Fruit fly (Drosophila melanogaster) whole organism, embryonic: ENCODE data around the gene CG32428.

Experiments used
- Ada2b ChIP-seq: fragments of 200-800 bp; sonication (Bioruptor generic); IDR thresholded peaks from 2 replicates; pipeline ENCODE4 v1.3.6; 2022; ENCODE audit warnings: missing biosample characterization, missing genetic modification characterization
- Aef1 ChIP-seq: fragments of 200-800 bp; sonication (Bioruptor generic); IDR thresholded peaks from 3 replicates; pipeline ENCODE4 v1.3.6; 2022; ENCODE audit warnings: missing biosample characterization, missing genetic modification characterization
- CG12219 ChIP-seq: fragments of 200-800 bp; sonication (Bioruptor generic); optimal IDR thresholded peaks from 3 replicates; lab custom pipeline; 2018; ENCODE audit warnings: missing biosample characterization, mild to moderate bottlenecking, missing genetic modification characterization
- CG13424 ChIP-seq: fragments of 200-800 bp; sonication (Bioruptor generic); optimal IDR thresholded peaks from 2 replicates; lab custom pipeline; 2019; ENCODE audit warnings: missing biosample characterization, mild to moderate bottlenecking, missing genetic modification characterization, moderate library complexity
- CG1529 ChIP-seq: fragments of 200-800 bp; sonication (Bioruptor generic); optimal IDR thresholded peaks from 3 replicates; lab custom pipeline; 2018; ENCODE audit warnings: missing biosample characterization, missing genetic modification characterization
- CG17385 ChIP-seq: fragments of 200-800 bp; sonication (Bioruptor generic); optimal IDR thresholded peaks from 3 replicates; lab custom pipeline; 2018; ENCODE audit warnings: missing biosample characterization, mild to moderate bottlenecking, missing genetic modification characterization
- CG1792 ChIP-seq: fragments of 200-800 bp; sonication (Bioruptor generic); optimal IDR thresholded peaks from 2 replicates; lab custom pipeline; 2016; ENCODE audit warnings: missing biosample characterization, missing genetic modification characterization
- CG18262 ChIP-seq: fragments of 200-800 bp; optimal IDR thresholded peaks from 3 replicates; lab custom pipeline; 2019; ENCODE audit warnings: missing biosample characterization, mild to moderate bottlenecking, missing genetic modification characterization, moderate library complexity
- CG2678 ChIP-seq: fragments of 200-800 bp; sonication (Bioruptor generic); optimal IDR thresholded peaks from 3 replicates; lab custom pipeline; 2019; ENCODE audit warnings: missing biosample characterization, mild to moderate bottlenecking, missing genetic modification characterization, moderate library complexity
- CG31441 ChIP-seq: fragments of 200-800 bp; sonication (Bioruptor generic); IDR thresholded peaks from 2 replicates; pipeline ENCODE4 v1.3.6; 2022; ENCODE audit warnings: missing biosample characterization, missing genetic modification characterization
- CG34422 ChIP-seq: fragments of 200-800 bp; sonication (Bioruptor generic); IDR thresholded peaks from 3 replicates; pipeline ENCODE4 v1.3.6; 2022; ENCODE audit warnings: missing biosample characterization, missing genetic modification characterization
- CG6765 ChIP-seq: fragments of 200-800 bp; sonication (Bioruptor generic); optimal IDR thresholded peaks from 3 replicates; lab custom pipeline; 2017; ENCODE audit warnings: missing biosample characterization, mild to moderate bottlenecking, missing genetic modification characterization
- CG6813 ChIP-seq: fragments of 200-800 bp; sonication (Bioruptor generic); optimal IDR thresholded peaks from 2 replicates; lab custom pipeline; 2017; ENCODE audit warnings: missing biosample characterization, missing genetic modification characterization, mild to moderate bottlenecking, moderate library complexity, missing genetic modification reagents
- CG7786 ChIP-seq: fragments of 200-800 bp; sonication (Bioruptor generic); optimal IDR thresholded peaks from 2 replicates; lab custom pipeline; 2016; ENCODE audit warnings: missing biosample characterization, missing genetic modification characterization
- CG9932 ChIP-seq: fragments of 200-800 bp; sonication (Bioruptor generic); IDR thresholded peaks from 2 replicates; pipeline ENCODE4 v1.3.6; 2022; ENCODE audit warnings: missing biosample characterization, missing genetic modification characterization
- Dip3 ChIP-seq: fragments of 200-800 bp; sonication (Bioruptor generic); optimal IDR thresholded peaks from 3 replicates; lab custom pipeline; 2016; ENCODE audit warnings: missing biosample characterization, missing genetic modification characterization
- Drgx ChIP-seq: fragments of 200-800 bp; sonication (Bioruptor generic); IDR thresholded peaks from 2 replicates; pipeline ENCODE4 v1.3.6; 2022; ENCODE audit warnings: missing biosample characterization, missing genetic modification characterization
- Eip74EF ChIP-seq, 2 experiments: fragments of 200-800 bp in 1 of 2; fragments of >200 bp in 1 of 2; sonication (Bioruptor generic) in 1 of 2; optimal IDR thresholded peaks; 2 replicates each; lab custom pipeline; 2017 to 2019; ENCODE audit warnings: missing biosample characterization in 2 of 2, missing genetic modification characterization in 2 of 2, mild to moderate bottlenecking in 1 of 2, moderate library complexity in 1 of 2
- Ets65A ChIP-seq: fragments of 200-800 bp; sonication (Bioruptor generic); peaks from one replicate; lab custom pipeline; 2016; ENCODE audit warnings: missing biosample characterization, missing genetic modification characterization
- Hr3 ChIP-seq: fragments of 200-800 bp; sonication (Bioruptor generic); optimal IDR thresholded peaks from 3 replicates; lab custom pipeline; 2016; ENCODE audit warnings: missing biosample characterization, missing genetic modification characterization
- Hr51 ChIP-seq, 2 experiments: fragments of 200-800 bp; sonication (Bioruptor generic); optimal IDR thresholded peaks; 2 replicates in 1 of 2; 3 replicates in 1 of 2; lab custom pipeline; 2016 to 2018; ENCODE audit warnings: missing biosample characterization in 2 of 2, missing genetic modification characterization in 2 of 2, mild to moderate bottlenecking in 1 of 2, moderate library complexity in 1 of 2
- Hsf ChIP-seq: fragments of 200-800 bp; sonication (Bioruptor generic); optimal IDR thresholded peaks from 3 replicates; lab custom pipeline; 2016; ENCODE audit warnings: missing biosample characterization, missing genetic modification characterization
- Nf-YB ChIP-seq: fragments of 200-800 bp; sonication (Bioruptor generic); optimal IDR thresholded peaks from 3 replicates; lab custom pipeline; 2019; ENCODE audit warnings: missing biosample characterization, mild to moderate bottlenecking, missing genetic modification characterization, moderate library complexity
- Rfx ChIP-seq: fragments of 200-800 bp; sonication (Bioruptor generic); IDR thresholded peaks from 2 replicates; pipeline ENCODE4 v1.3.6; 2022; ENCODE audit warnings: missing biosample characterization, missing genetic modification characterization
- Sox102F ChIP-seq: fragments of 200-800 bp; sonication (Bioruptor generic); optimal IDR thresholded peaks from 2 replicates; lab custom pipeline; 2018; ENCODE audit warnings: missing biosample characterization, mild to moderate bottlenecking, missing genetic modification characterization, moderate library complexity
- bab2 ChIP-seq: fragments of 200-800 bp; sonication (Bioruptor generic); optimal IDR thresholded peaks from 2 replicates; lab custom pipeline; 2016; ENCODE audit warnings: missing biosample characterization, missing genetic modification characterization
- fu2 ChIP-seq: fragments of 200-800 bp; sonication (Bioruptor generic); optimal IDR thresholded peaks from 2 replicates; lab custom pipeline; 2016; ENCODE audit warnings: missing biosample characterization, missing genetic modification characterization
- grau ChIP-seq: fragments of 200-800 bp; optimal IDR thresholded peaks from 3 replicates; lab custom pipeline; 2019; ENCODE audit warnings: missing biosample characterization, mild to moderate bottlenecking, missing genetic modification characterization, moderate library complexity
- hkb ChIP-seq, 2 experiments: fragments of 200-800 bp in 1 of 2; fragments of >200 bp in 1 of 2; sonication (Bioruptor generic) in 1 of 2; IDR thresholded peaks in 1 of 2; optimal IDR thresholded peaks in 1 of 2; 2 replicates each; pipeline versions ENCODE4 v1.3.6 to Lab custom; 2017 to 2022; ENCODE audit warnings: missing biosample characterization in 1 of 2, missing genetic modification characterization in 1 of 2
- jumu ChIP-seq: fragments of 200-800 bp; sonication (Bioruptor generic); optimal IDR thresholded peaks from 3 replicates; lab custom pipeline; 2016; ENCODE audit warnings: missing biosample characterization, missing genetic modification characterization
- nau ChIP-seq: fragments of 200-800 bp; sonication (Bioruptor generic); optimal IDR thresholded peaks from 3 replicates; lab custom pipeline; 2017; ENCODE audit warnings: missing biosample characterization, mild to moderate bottlenecking, missing genetic modification characterization, missing genetic modification reagents
- pan ChIP-seq, 4 experiments: fragments of >200 bp in 3 of 4; fragments of 200-800 bp in 1 of 4; sonication (Bioruptor generic) in 1 of 4; optimal IDR thresholded peaks in 3 of 4; IDR thresholded peaks in 1 of 4; 2 replicates each; pipeline versions ENCODE4 v1.3.6 to Lab custom; 2017 to 2022; ENCODE audit warnings: missing biosample characterization in 2 of 4, missing genetic modification characterization in 2 of 4, mixed read lengths in 1 of 4
- pho ChIP-seq: fragments of 200-800 bp; sonication (Bioruptor generic); optimal IDR thresholded peaks from 2 replicates; lab custom pipeline; 2016; ENCODE audit warnings: missing biosample characterization, missing genetic modification characterization
- pnt ChIP-seq: fragments of 200-800 bp; sonication (Bioruptor generic); optimal IDR thresholded peaks from 3 replicates; lab custom pipeline; 2016; ENCODE audit warnings: missing biosample characterization, missing genetic modification characterization
- prd ChIP-seq, 3 experiments: fragments of >200 bp in 2 of 3; fragments of 200-800 bp in 1 of 3; sonication (Bioruptor generic) in 1 of 3; optimal IDR thresholded peaks in 2 of 3; IDR thresholded peaks in 1 of 3; 2 replicates in 2 of 3; 3 replicates in 1 of 3; pipeline versions ENCODE4 v1.3.6 to Lab custom; 2017 to 2022; ENCODE audit warnings: missing biosample characterization in 1 of 3, missing genetic modification characterization in 1 of 3
- ro ChIP-seq: fragments of 200-800 bp; sonication (Bioruptor generic); IDR thresholded peaks from 2 replicates; pipeline ENCODE4 v1.3.6; 2022; ENCODE audit warnings: missing biosample characterization, missing genetic modification characterization
- sd ChIP-seq: fragments of 200-800 bp; sonication (Bioruptor generic); optimal IDR thresholded peaks from 3 replicates; lab custom pipeline; 2018; ENCODE audit warnings: missing biosample characterization, mild to moderate bottlenecking, missing genetic modification characterization, moderate library complexity
- sens ChIP-seq: fragments of 200-800 bp; sonication (Bioruptor generic); peaks from one replicate; lab custom pipeline; 2016; ENCODE audit warnings: missing biosample characterization, missing genetic modification characterization
- slou ChIP-seq: fragments of 200-800 bp; sonication (Bioruptor generic); optimal IDR thresholded peaks from 3 replicates; lab custom pipeline; 2016; ENCODE audit warnings: missing biosample characterization, missing genetic modification characterization
- slp2 ChIP-seq: fragments of 200-800 bp; sonication (Bioruptor generic); optimal IDR thresholded peaks from 2 replicates; lab custom pipeline; 2016; ENCODE audit warnings: missing biosample characterization, missing genetic modification characterization
- sug ChIP-seq: fragments of 200-800 bp; optimal IDR thresholded peaks from 2 replicates; lab custom pipeline; 2019; ENCODE audit warnings: missing biosample characterization, mild to moderate bottlenecking, missing genetic modification characterization, moderate library complexity
- tio ChIP-seq: fragments of 200-800 bp; sonication (Bioruptor generic); optimal IDR thresholded peaks from 2 replicates; lab custom pipeline; 2017; ENCODE audit warnings: missing biosample characterization, missing genetic modification characterization, inconsistent platforms
- tll ChIP-seq, 2 experiments: fragments of 200-800 bp in 1 of 2; fragments of >200 bp in 1 of 2; sonication (Bioruptor generic) in 1 of 2; optimal IDR thresholded peaks; 2 replicates each; lab custom pipeline; 2017 to 2019; ENCODE audit warnings: missing biosample characterization in 2 of 2, missing genetic modification characterization in 2 of 2, mild to moderate bottlenecking in 1 of 2, moderate library complexity in 1 of 2
- usp ChIP-seq: fragments of >200 bp; optimal IDR thresholded peaks from 2 replicates; lab custom pipeline; 2017; ENCODE audit warnings: missing biosample characterization, missing genetic modification characterization
- z ChIP-seq: fragments of 200-800 bp; sonication (Bioruptor generic); IDR thresholded peaks from 3 replicates; pipeline ENCODE4 v1.3.6; 2022; ENCODE audit warnings: missing biosample characterization, missing genetic modification characterization
- zfh2 ChIP-seq: fragments of 200-800 bp; sonication (Bioruptor generic); optimal IDR thresholded peaks from 2 replicates; lab custom pipeline; 2016; ENCODE audit warnings: missing biosample characterization, missing genetic modification characterization

Gene CG32428

dm6 chr3L:20517897-20518804 is 44.6 kb upstream of the CG32428 start (continued):
- TF ChIP-seq Eip74EF (GFP tag; optimal IDR thresholded peaks at IDR 0.05; lab: Kevin White, UChicago), result no peak
- TF ChIP-seq Rfx (GFP tag; lab: Robert Waterston, UW), result peak; percentile 54
- peak; percentile 26 for TF ChIP-seq CG1792 (GFP tag; lab: Kevin White, UChicago)
- peak; percentile 51 for TF ChIP-seq CG7786 (GFP tag; lab: Kevin White, UChicago)
- TF ChIP-seq bab2 (GFP tag; lab: Kevin White, UChicago), result peak; percentile 56
- no peak for TF ChIP-seq prd (optimal IDR thresholded peaks at IDR 0.05; lab: Kevin White, UChicago)
- TF ChIP-seq prd (GFP tag; IDR thresholded peaks at IDR 0.05; lab: Robert Waterston, UW), result peak; percentile 35; the same call in 1 of the 3 replicates
- peak; percentile 17 for TF ChIP-seq CG12219
- no peak for TF ChIP-seq hkb (optimal IDR thresholded peaks at IDR 0.05; lab: Kevin White, UChicago)
- peak; percentile 67; the same call in 1 of the 2 replicates for TF ChIP-seq hkb (GFP tag; IDR thresholded peaks at IDR 0.05; lab: Robert Waterston, UW)
- peak; percentile 45 for TF ChIP-seq sens (GFP tag; lab: Kevin White, UChicago)
- TF ChIP-seq zfh2 (GFP tag; lab: Kevin White, UChicago), result peak; percentile 5
- peak; percentile 9 to 44 for TF ChIP-seq Hr51 (GFP tag; optimal IDR thresholded peaks at IDR 0.05; lab: Kevin White, UChicago)
- TF ChIP-seq Aef1, result 0 out of 3 replicates have a peak, but pooled peaks have one; percentile 13
- no peak for TF ChIP-seq pnt
- no peak for TF ChIP-seq CG1529 (GFP tag; lab: Kevin White, UChicago)
- peak; percentile 13 for TF ChIP-seq CG18262 (tag; lab: Kevin White, UChicago)
- peak; percentile 46; the same call in 1 of the 2 replicates for TF ChIP-seq Ada2b
- peak; percentile 24 for TF ChIP-seq Dip3
- peak; percentile 39 for TF ChIP-seq Hsf
- peak; percentile 11 for TF ChIP-seq fu2 (GFP tag; lab: Kevin White, UChicago)
- TF ChIP-seq pan (optimal IDR thresholded peaks at IDR 0.05; lab: Kevin White, UChicago), result no peak
- peak in 1 of 2 experiments; percentile 62 for TF ChIP-seq pan (GFP tag; optimal IDR thresholded peaks at IDR 0.05 in 1 of 2, IDR thresholded peaks at IDR 0.05 in 1 of 2)
- TF ChIP-seq tio (GFP tag; lab: Kevin White, UChicago), result peak; percentile 21
- peak; percentile 45 for TF ChIP-seq CG6765 (GFP tag; lab: Kevin White, UChicago)
- TF ChIP-seq CG34422 (GFP tag; lab: Robert Waterston, UW), result peak; percentile 50; the same call in 1 of the 3 replicates
- peak; percentile 13; the same call in 1 of the 2 replicates for TF ChIP-seq Drgx
- peak; percentile 52 for TF ChIP-seq CG9932 (GFP tag; lab: Robert Waterston, UW)
- no peak for TF ChIP-seq tll (GFP tag; optimal IDR thresholded peaks at IDR 0.05; lab: Kevin White, UChicago)
- TF ChIP-seq jumu, result peak; percentile 17
- peak; percentile 8 for TF ChIP-seq sug (tag; lab: Kevin White, UChicago)
- TF ChIP-seq CG2678, result peak; percentile 61
- peak; percentile 6 for TF ChIP-seq Hr3
- TF ChIP-seq usp, result no peak
- TF ChIP-seq Ets65A, result peak; percentile 74
- peak; percentile 49 for TF ChIP-seq grau
- 0 out of 2 replicates have a peak, but pooled peaks have one; percentile 19 for TF ChIP-seq CG31441
- peak; percentile 51 for TF ChIP-seq slp2 (GFP tag; lab: Kevin White, UChicago)
- peak; percentile 22 for TF ChIP-seq CG6813 (GFP tag; lab: Kevin White, UChicago)
- peak; percentile 45 for TF ChIP-seq pho (GFP tag; lab: Kevin White, UChicago)
- TF ChIP-seq slou (GFP tag; lab: Kevin White, UChicago), result no peak
- TF ChIP-seq CG17385 (GFP tag; lab: Kevin White, UChicago), result peak; percentile 61
- peak; percentile 64 for TF ChIP-seq sd (tag; lab: Kevin White, UChicago)
- TF ChIP-seq ro, result no peak
- no peak for TF ChIP-seq nau (GFP tag; lab: Kevin White, UChicago)
- TF ChIP-seq CG13424 (tag; lab: Kevin White, UChicago), result peak; percentile 8
- TF ChIP-seq Nf-YB, result no peak
- TF ChIP-seq Sox102F, result peak; percentile 41
- no peak for TF ChIP-seq z (GFP tag; lab: Robert Waterston, UW)
